Worm (Caenorhabditis elegans) whole organism, L2 larva: ENCODE data around the gene F09F7.5.

Experiments
- C34F6.9 ChIP-seq: fragments of 150-350 bp; optimal IDR thresholded peaks from 2 replicates; lab custom pipeline; 2014; ENCODE audit warnings: missing biosample characterization, missing genetic modification characterization
- F13H6.1 ChIP-seq: sonication (generic microtip); optimal IDR thresholded peaks from 2 replicates; lab custom pipeline; 2016; ENCODE audit warnings: missing genetic modification characterization, missing compliant biosample characterization
- R02D3.7 ChIP-seq: fragments of 150-350 bp; optimal IDR thresholded peaks from 2 replicates; lab custom pipeline; 2014; ENCODE audit warnings: missing biosample characterization, missing genetic modification characterization
- Y55F3AM.14 ChIP-seq: fragments of 200-800 bp; sonication (Bioruptor generic); optimal IDR thresholded peaks from 2 replicates; lab custom pipeline; 2018; ENCODE audit warnings: mild to moderate bottlenecking, missing genetic modification characterization, missing compliant biosample characterization
- aly-2 ChIP-seq: fragments of 150-350 bp; optimal IDR thresholded peaks from 2 replicates; lab custom pipeline; 2014; ENCODE audit warnings: missing biosample characterization, missing genetic modification characterization
- ama-1 ChIP-seq: fragments of 150-350 bp; optimal IDR thresholded peaks from 2 replicates; lab custom pipeline; 2018; ENCODE audit warnings: inconsistent platforms
- blmp-1 ChIP-seq: sonication (generic microtip); optimal IDR thresholded peaks from 2 replicates; lab custom pipeline; 2017; ENCODE audit warnings: missing genetic modification characterization, mild to moderate bottlenecking, missing compliant biosample characterization, antibody characterized with exemption, moderate library complexity; ENCODE audit not compliant: insufficient read depth
- ceh-16 ChIP-seq: fragments of 150-350 bp; optimal IDR thresholded peaks from 2 replicates; lab custom pipeline; 2014; ENCODE audit warnings: missing biosample characterization, missing genetic modification characterization
- ceh-82 ChIP-seq: fragments of 150-350 bp; optimal IDR thresholded peaks from 2 replicates; lab custom pipeline; 2014; ENCODE audit warnings: missing biosample characterization, missing genetic modification characterization
- crh-2 ChIP-seq: sonication (generic microtip); optimal IDR thresholded peaks from 2 replicates; lab custom pipeline; 2017; ENCODE audit warnings: missing biosample characterization, missing genetic modification characterization
- egl-27 ChIP-seq: sonication (generic microtip); optimal IDR thresholded peaks from 3 replicates; lab custom pipeline; 2017; ENCODE audit warnings: missing biosample characterization, missing genetic modification reagents, missing genetic modification characterization
- elt-1 ChIP-seq: fragments of 150-350 bp; optimal IDR thresholded peaks from 2 replicates; lab custom pipeline; 2014; ENCODE audit warnings: missing biosample characterization, missing genetic modification characterization
- elt-3 ChIP-seq: sonication (generic microtip); optimal IDR thresholded peaks from 2 replicates; lab custom pipeline; 2017; ENCODE audit warnings: missing biosample characterization, missing genetic modification characterization
- fos-1 ChIP-seq: fragments of 150-350 bp; optimal IDR thresholded peaks from 2 replicates; lab custom pipeline; 2014; ENCODE audit warnings: missing biosample characterization, missing genetic modification characterization
- gmeb-1 ChIP-seq: fragments of 150-350 bp; optimal IDR thresholded peaks from 2 replicates; lab custom pipeline; 2014; ENCODE audit warnings: missing biosample characterization, missing genetic modification characterization
- lin-11 ChIP-seq: fragments of 150-350 bp; sonication (generic microtip); optimal IDR thresholded peaks from 2 replicates; lab custom pipeline; 2014; ENCODE audit warnings: missing biosample characterization, missing genetic modification characterization, inconsistent platforms, mixed read lengths
- lin-13 ChIP-seq: fragments of 150-350 bp; optimal IDR thresholded peaks from 2 replicates; lab custom pipeline; 2014; ENCODE audit warnings: missing biosample characterization, missing genetic modification reagents, missing genetic modification characterization
- lsy-2 ChIP-seq, 2 experiments: fragments of 150-350 bp in 1 of 2; sonication (generic microtip) in 1 of 2; optimal IDR thresholded peaks; 2 replicates each; lab custom pipeline; 2014 to 2017; ENCODE audit warnings: missing biosample characterization in 2 of 2, missing genetic modification characterization in 2 of 2
- mbf-1 ChIP-seq: sonication (generic microtip); optimal IDR thresholded peaks from 2 replicates; lab custom pipeline; 2017; ENCODE audit warnings: missing biosample characterization, missing genetic modification characterization
- nhr-10 ChIP-seq: sonication (generic microtip); optimal IDR thresholded peaks from 2 replicates; lab custom pipeline; 2017; ENCODE audit warnings: missing biosample characterization, missing genetic modification characterization
- nhr-11 ChIP-seq: fragments of 150-350 bp; optimal IDR thresholded peaks from 2 replicates; lab custom pipeline; 2014; ENCODE audit warnings: missing biosample characterization, missing genetic modification characterization
- nhr-12 ChIP-seq: fragments of 150-350 bp; optimal IDR thresholded peaks from 2 replicates; lab custom pipeline; 2014; ENCODE audit warnings: missing biosample characterization, missing genetic modification characterization
- nhr-129 ChIP-seq: fragments of 150-350 bp; optimal IDR thresholded peaks from 2 replicates; lab custom pipeline; 2014; ENCODE audit warnings: missing biosample characterization, missing genetic modification characterization
- nhr-21 ChIP-seq: fragments of 150-350 bp; optimal IDR thresholded peaks from 2 replicates; lab custom pipeline; 2014; ENCODE audit warnings: missing biosample characterization, missing genetic modification characterization
- nhr-23 ChIP-seq: fragments of 150-350 bp; optimal IDR thresholded peaks from 2 replicates; lab custom pipeline; 2014; ENCODE audit warnings: missing biosample characterization, missing genetic modification reagents, missing genetic modification characterization
- nhr-237 ChIP-seq: fragments of 150-350 bp; optimal IDR thresholded peaks from 2 replicates; lab custom pipeline; 2014; ENCODE audit warnings: missing biosample characterization, missing genetic modification characterization
- nhr-25 ChIP-seq: fragments of 150-350 bp; sonication (generic microtip); optimal IDR thresholded peaks from 3 replicates; lab custom pipeline; 2014; ENCODE audit warnings: missing biosample characterization, missing genetic modification characterization
- peb-1 ChIP-seq: fragments of 150-350 bp; optimal IDR thresholded peaks from 2 replicates; lab custom pipeline; 2014; ENCODE audit warnings: missing biosample characterization, missing genetic modification characterization
- sem-4 ChIP-seq: fragments of 150-350 bp; optimal IDR thresholded peaks from 2 replicates; lab custom pipeline; 2014; ENCODE audit warnings: missing biosample characterization, missing genetic modification reagents, missing genetic modification characterization
- sma-3 ChIP-seq: sonication (generic microtip); optimal IDR thresholded peaks from 2 replicates; lab custom pipeline; 2016; ENCODE audit warnings: missing genetic modification reagents, missing genetic modification characterization, missing compliant biosample characterization
- sma-9 ChIP-seq, 2 experiments: fragments of 150-350 bp in 1 of 2; sonication (generic microtip) in 1 of 2; optimal IDR thresholded peaks; 2 replicates each; lab custom pipeline; 2014 to 2016; ENCODE audit warnings: missing genetic modification characterization in 2 of 2, mild to moderate bottlenecking in 1 of 2, missing biosample characterization in 1 of 2, missing compliant biosample characterization in 1 of 2, missing genetic modification reagents in 1 of 2, moderate library complexity in 1 of 2
- snpc-4 ChIP-seq: fragments of 150-350 bp; optimal IDR thresholded peaks from 2 replicates; lab custom pipeline; 2014; ENCODE audit warnings: missing biosample characterization, missing genetic modification characterization
- unc-39 ChIP-seq: fragments of 150-350 bp; optimal IDR thresholded peaks from 2 replicates; lab custom pipeline; 2014; ENCODE audit warnings: missing biosample characterization, missing genetic modification characterization
- unc-55 ChIP-seq: fragments of 150-350 bp; sonication (generic microtip); optimal IDR thresholded peaks from 3 replicates; lab custom pipeline; 2014; ENCODE audit warnings: missing biosample characterization, missing genetic modification reagents, missing genetic modification characterization
- ztf-1 ChIP-seq: fragments of 200-800 bp; sonication (Bioruptor generic); conservative IDR thresholded peaks from 2 replicates; pipeline ENCODE4 v1.3.6; 2022; ENCODE audit warnings: missing genetic modification characterization, missing compliant biosample characterization
- ztf-11 ChIP-seq: sonication (generic microtip); optimal IDR thresholded peaks from 2 replicates; lab custom pipeline; 2017; ENCODE audit warnings: missing biosample characterization, missing genetic modification characterization
- ztf-4 ChIP-seq: fragments of 150-350 bp; optimal IDR thresholded peaks from 2 replicates; lab custom pipeline; 2014; ENCODE audit warnings: missing biosample characterization, missing genetic modification characterization

The F09F7.5 gene

ce11 chrIII:5584647-5585046, 37.9 kb downstream of the F09F7.5 start, which contains the start of gene F56D2.3:
Gene F56D2.3 (plus strand): TSS chrIII:5584947.
- TF ChIP-seq sma-3 (GFP tag; lab: Kevin White, UChicago), result no peak
- no peak for TF ChIP-seq nhr-11 (tag; lab: Kevin White, UChicago)
- no peak for TF ChIP-seq mbf-1
- TF ChIP-seq ceh-16 (tag; lab: Kevin White, UChicago), result no peak
- TF ChIP-seq ztf-1 (GFP tag; lab: Robert Waterston, UW), result no peak
- no peak for TF ChIP-seq snpc-4 (tag; lab: Kevin White, UChicago)
- no peak for TF ChIP-seq unc-39 (tag; lab: Kevin White, UChicago)
- TF ChIP-seq unc-55 (GFP tag; lab: Kevin White, UChicago), result no peak
- no peak for TF ChIP-seq sma-9 (GFP tag; optimal IDR thresholded peaks at IDR 0.05; lab: Kevin White, UChicago)
- no peak for TF ChIP-seq sma-9 (tag; optimal IDR thresholded peaks at IDR 0.05; lab: Kevin White, UChicago)
- no peak for TF ChIP-seq blmp-1 (tag; lab: Kevin White, UChicago)
- no peak for TF ChIP-seq R02D3.7
- TF ChIP-seq elt-3 (tag; lab: Kevin White, UChicago), result no peak

- no peak for TF ChIP-seq peb-1 (tag; lab: Kevin White, UChicago)
- no peak for TF ChIP-seq unc-55 (GFP tag; lab: Kevin White, UChicago)
- TF ChIP-seq sem-4, result no peak
- TF ChIP-seq elt-3 (tag; lab: Kevin White, UChicago), result no peak
- no peak for TF ChIP-seq lin-11 (tag; lab: Kevin White, UChicago)
- TF ChIP-seq nhr-129, result no peak
- TF ChIP-seq ceh-16 (tag; lab: Kevin White, UChicago), result no peak
- TF ChIP-seq snpc-4 (tag; lab: Kevin White, UChicago), result no peak
- TF ChIP-seq nhr-12, result no peak
- TF ChIP-seq elt-1, result no peak
- TF ChIP-seq mbf-1, result no peak
- TF ChIP-seq F13H6.1, result no peak
- TF ChIP-seq nhr-23, result no peak
- TF ChIP-seq egl-27, result no peak
- no peak for TF ChIP-seq nhr-21 (tag; lab: Kevin White, UChicago)
- TF ChIP-seq blmp-1 (tag; lab: Kevin White, UChicago), result no peak
- TF ChIP-seq sma-3 (GFP tag; lab: Kevin White, UChicago), result no peak
- no peak for TF ChIP-seq Y55F3AM.14
- TF ChIP-seq aly-2 (tag; lab: Kevin White, UChicago), result no peak
Measured at ce11 chrIII:5585711-5586110, 38.9 kb downstream of the F09F7.5 start.

- TF ChIP-seq fos-1 (tag; lab: Kevin White, UChicago), result no peak
- TF ChIP-seq lsy-2 (tag; optimal IDR thresholded peaks at IDR 0.05; lab: Kevin White, UChicago), result peak in 1 of 2 experiments; percentile 35
- TF ChIP-seq unc-55 (GFP tag; lab: Kevin White, UChicago), result peak; percentile 60
- TF ChIP-seq ama-1, result no peak
- peak; percentile 4 for TF ChIP-seq nhr-129
- TF ChIP-seq gmeb-1 (tag; lab: Kevin White, UChicago), result peak; percentile 74
- TF ChIP-seq nhr-237 (tag; lab: Kevin White, UChicago), result no peak
- TF ChIP-seq, all 48 proteins: peak for 4
Measured at ce11 chrIII:5586925-5587324, 40.1 kb downstream of the F09F7.5 start, which contains the start of gene F56D2.2. Gene F56D2.2 (plus strand): TSS chrIII:5587263.

- TF ChIP-seq sma-9 (GFP tag; optimal IDR thresholded peaks at IDR 0.05; lab: Kevin White, UChicago), result no peak
- no peak for TF ChIP-seq sma-9 (tag; optimal IDR thresholded peaks at IDR 0.05; lab: Kevin White, UChicago)
- TF ChIP-seq ztf-11, result no peak
- TF ChIP-seq ztf-4, result no peak
- TF ChIP-seq nhr-10, result no peak
Measured at ce11 chrIII:5588746-5589145, 42.0 kb downstream of the F09F7.5 start.

- TF ChIP-seq ztf-11, result no peak
- peak; percentile 38 for TF ChIP-seq sma-9 (GFP tag; optimal IDR thresholded peaks at IDR 0.05; lab: Kevin White, UChicago)
- no peak for TF ChIP-seq sma-9 (tag; optimal IDR thresholded peaks at IDR 0.05; lab: Kevin White, UChicago)
- TF ChIP-seq fos-1 (tag; lab: Kevin White, UChicago), result peak; percentile 17
- TF ChIP-seq crh-2 (tag; lab: Kevin White, UChicago), result peak; percentile 57
- no peak for TF ChIP-seq ama-1
- TF ChIP-seq R02D3.7, result peak; percentile 53
- peak; percentile 33 for TF ChIP-seq blmp-1 (tag; lab: Kevin White, UChicago)
- no peak for TF ChIP-seq ceh-82 (tag; lab: Kevin White, UChicago)
- TF ChIP-seq lin-13 (GFP tag; lab: Kevin White, UChicago), result peak; percentile 77
- no peak for TF ChIP-seq peb-1 (tag; lab: Kevin White, UChicago)
- no peak for TF ChIP-seq nhr-12
- peak; percentile 89 for TF ChIP-seq unc-55 (GFP tag; lab: Kevin White, UChicago)
- peak; percentile 57 for TF ChIP-seq sma-3 (GFP tag; lab: Kevin White, UChicago)
- TF ChIP-seq nhr-23, result no peak
- TF ChIP-seq C34F6.9, result peak; percentile 84
- peak; percentile 23 for TF ChIP-seq nhr-25
- TF ChIP-seq ceh-16 (tag; lab: Kevin White, UChicago), result peak; percentile 4
- TF ChIP-seq aly-2 (tag; lab: Kevin White, UChicago), result no peak
- peak; percentile 6 for TF ChIP-seq F13H6.1
- peak; percentile 80 for TF ChIP-seq lin-11 (tag; lab: Kevin White, UChicago)
- TF ChIP-seq gmeb-1 (tag; lab: Kevin White, UChicago), result peak; percentile 80
- TF ChIP-seq ztf-1 (GFP tag; lab: Robert Waterston, UW), result no peak
- peak; percentile 17 for TF ChIP-seq snpc-4 (tag; lab: Kevin White, UChicago)
- peak; percentile 16 for TF ChIP-seq nhr-21 (tag; lab: Kevin White, UChicago)
- TF ChIP-seq lsy-2 (tag; optimal IDR thresholded peaks at IDR 0.05; lab: Kevin White, UChicago), result peak; percentile 29 to 85
- peak; percentile 28 for TF ChIP-seq nhr-129
Measured at ce11 chrIII:5591668-5592149, 44.9 kb downstream of the F09F7.5 start, which contains the start of the genes ddx-15 and ucr-1. Gene ddx-15 (minus strand): TSS chrIII:5591718. Gene ucr-1 (plus strand): TSS chrIII:5592135.
